5 fruit fly cellular contexts compared by ENCODE assay signal in genomic region chr2L:11044678-11045466, dm6.
TF ChIP-seq lines count a peak whose summit lies in the region.

No protein-coding gene starts in this region.

TF ChIP-seq in whole organism, adult, 20 proteins besides CTCF, POLR2A, EP300 and RAD21 (continued from another document):
- peak; percentile 29 for TF ChIP-seq Hr96 (GFP tag; optimal IDR thresholded peaks at IDR 0.05; lab: Kevin White, UChicago)
- TF ChIP-seq ovo (GFP tag; optimal IDR thresholded peaks at IDR 0.05; lab: Kevin White, UChicago) = peak; percentile 50
- TF ChIP-seq CG14711 (tag; optimal IDR thresholded peaks at IDR 0.05; lab: Kevin White, UChicago) = peak; percentile 22

TF ChIP-seq in whole organism, embryonic, 481 proteins besides CTCF, POLR2A, EP300 and RAD21 (continued from another document and continues in another):
- TF ChIP-seq prd (optimal IDR thresholded peaks at IDR 0.05; lab: Kevin White, UChicago) (no peak), prd (GFP tag; IDR thresholded peaks at IDR 0.05; lab: Robert Waterston, UW) (0 out of 3 replicates have a peak, but pooled peaks have one; percentile 30), lbe (GFP tag; optimal IDR thresholded peaks at IDR 0.05; lab: Kevin White, UChicago) (peak; percentile 53), Rfx (GFP tag; IDR thresholded peaks at IDR 0.05; lab: Robert Waterston, UW) (peak; percentile 39; the same call in 1 of the 2 replicates), btn (GFP tag; optimal IDR thresholded peaks at IDR 0.05; lab: Kevin White, UChicago) (no peak), CG13894 (tag; optimal IDR thresholded peaks at IDR 0.05; lab: Kevin White, UChicago) (no peak), CG4730 (GFP tag; IDR thresholded peaks at IDR 0.05; lab: Robert Waterston, UW) (no peak), onecut (GFP tag; IDR thresholded peaks at IDR 0.05; lab: Robert Waterston, UW) (peak; percentile 53), D19A (tag; optimal IDR thresholded peaks at IDR 0.05; lab: Kevin White, UChicago) (peak; percentile 71), Sry-δ (GFP tag; optimal IDR thresholded peaks at IDR 0.05; lab: Kevin White, UChicago) (no peak), sd (tag; optimal IDR thresholded peaks at IDR 0.05; lab: Kevin White, UChicago) (no peak), CG17612 (GFP tag; IDR thresholded peaks at IDR 0.05; lab: Robert Waterston, UW) (no peak), CG10267 (tag; optimal IDR thresholded peaks at IDR 0.05; lab: Kevin White, UChicago) (no peak), CG5953 (GFP tag; IDR thresholded peaks at IDR 0.05; lab: Robert Waterston, UW) (no peak), CG3281 (GFP tag; optimal IDR thresholded peaks at IDR 0.05; lab: Kevin White, UChicago) (peak; percentile 30), CG7963 (GFP tag; IDR thresholded peaks at IDR 0.05; lab: Robert Waterston, UW; ENCODE audit: partially characterized antibody) (no peak), ATbp (GFP tag; optimal IDR thresholded peaks at IDR 0.05; lab: Kevin White, UChicago) (peak; percentile 85), CG1792 (GFP tag; optimal IDR thresholded peaks at IDR 0.05; lab: Kevin White, UChicago) (no peak), cad (GFP tag; optimal IDR thresholded peaks at IDR 0.05; lab: Kevin White, UChicago) (no peak), CG15073 (GFP tag; optimal IDR thresholded peaks at IDR 0.05; lab: Kevin White, UChicago) (no peak), CG8388 (GFP tag; optimal IDR thresholded peaks at IDR 0.05; lab: Kevin White, UChicago) (no peak), Asciz (GFP tag; optimal IDR thresholded peaks at IDR 0.05; lab: Kevin White, UChicago) (peak; percentile 36), CG7357 (GFP tag; IDR thresholded peaks at IDR 0.05; lab: Robert Waterston, UW) (no peak), CG4820 (GFP tag; optimal IDR thresholded peaks at IDR 0.05; lab: Kevin White, UChicago) (no peak), CG17186 (GFP tag; optimal IDR thresholded peaks at IDR 0.05; lab: Kevin White, UChicago) (no peak), zen2 (GFP tag; IDR thresholded peaks at IDR 0.05; lab: Robert Waterston, UW; ENCODE audit: partially characterized antibody) (no peak), D (optimal IDR thresholded peaks at IDR 0.05; lab: Kevin White, UChicago) (no peak), D (GFP tag; optimal IDR thresholded peaks at IDR 0.05; lab: Kevin White, UChicago) (no peak), CG6854 (GFP tag; optimal IDR thresholded peaks at IDR 0.05; lab: Kevin White, UChicago) (peak; percentile 18), corto (GFP tag; optimal IDR thresholded peaks at IDR 0.05; lab: Kevin White, UChicago) (peak; percentile 71), tio (GFP tag; optimal IDR thresholded peaks at IDR 0.05; lab: Kevin White, UChicago) (peak; percentile 45), Oaz (GFP tag; IDR thresholded peaks at IDR 0.05; lab: Robert Waterston, UW) (no peak), tx (GFP tag; optimal IDR thresholded peaks at IDR 0.05; lab: Kevin White, UChicago) (no peak)

TF ChIP-seq in whole organism, prepupa, 60 proteins besides CTCF, POLR2A, EP300 and RAD21 (continued from another document and continues in another):
- TF ChIP-seq vri (GFP tag; optimal IDR thresholded peaks at IDR 0.05; lab: Kevin White, UChicago) (peak; percentile 66), OdsH (GFP tag; optimal IDR thresholded peaks at IDR 0.05; lab: Kevin White, UChicago) (peak; percentile 78), acj6 (GFP tag; optimal IDR thresholded peaks at IDR 0.05; lab: Kevin White, UChicago) (peak; percentile 79), CG6792 (GFP tag; optimal IDR thresholded peaks at IDR 0.05; lab: Kevin White, UChicago) (peak; percentile 76), cyc (GFP tag; optimal IDR thresholded peaks at IDR 0.05; lab: Kevin White, UChicago) (peak; percentile 64), Eip75B (GFP tag; optimal IDR thresholded peaks at IDR 0.05; lab: Kevin White, UChicago) (peak; percentile 32), fd85E (GFP tag; optimal IDR thresholded peaks at IDR 0.05; lab: Kevin White, UChicago) (peak; percentile 17), CG10669 (GFP tag; optimal IDR thresholded peaks at IDR 0.05; lab: Kevin White, UChicago) (peak; percentile 6), CG8119 (GFP tag; IDR thresholded peaks at IDR 0.05; lab: Robert Waterston, UW) (peak; percentile 83), salr (GFP tag; optimal IDR thresholded peaks at IDR 0.05; lab: Kevin White, UChicago) (peak in 1 of 2 experiments; percentile 37), achi (GFP tag; optimal IDR thresholded peaks at IDR 0.05; lab: Kevin White, UChicago) (peak; percentile 63), Met (GFP tag; optimal IDR thresholded peaks at IDR 0.05; lab: Kevin White, UChicago) (peak; percentile 82), Lpt (GFP tag; optimal IDR thresholded peaks at IDR 0.05; lab: Kevin White, UChicago) (peak; percentile 66), ss (GFP tag; optimal IDR thresholded peaks at IDR 0.05; lab: Kevin White, UChicago) (peak; percentile 44 to 61), CG15336 (GFP tag; IDR thresholded peaks at IDR 0.05; lab: Robert Waterston, UW) (peak; percentile 81), CG16779 (tag; optimal IDR thresholded peaks at IDR 0.05; lab: Kevin White, UChicago) (peak; percentile 66), CG3919 (GFP tag; optimal IDR thresholded peaks at IDR 0.05; lab: Kevin White, UChicago) (peak; percentile 31), fkh (GFP tag; optimal IDR thresholded peaks at IDR 0.05; lab: Kevin White, UChicago) (peak; percentile 98), CG6854 (GFP tag; optimal IDR thresholded peaks at IDR 0.05; lab: Kevin White, UChicago) (no peak), CG6163 (GFP tag; IDR thresholded peaks at IDR 0.05; lab: Robert Waterston, UW) (peak; percentile 79), Hr38 (GFP tag; optimal IDR thresholded peaks at IDR 0.05; lab: Kevin White, UChicago) (no peak), topi (GFP tag; optimal IDR thresholded peaks at IDR 0.05; lab: Kevin White, UChicago) (peak; percentile 67), Sox102F (GFP tag; optimal IDR thresholded peaks at IDR 0.05; lab: Kevin White, UChicago) (peak; percentile 82), spab (GFP tag; optimal IDR thresholded peaks at IDR 0.05; lab: Kevin White, UChicago) (peak; percentile 30), eg (GFP tag; IDR thresholded peaks at IDR 0.05; lab: Robert Waterston, UW) (peak; percentile 75; the same call in 2 of the 3 replicates), CG34406 (GFP tag; optimal IDR thresholded peaks at IDR 0.05; lab: Kevin White, UChicago) (peak; percentile 75), CG11902 (GFP tag; optimal IDR thresholded peaks at IDR 0.05; lab: Kevin White, UChicago) (peak; percentile 49), CG6276 (GFP tag; optimal IDR thresholded peaks at IDR 0.05; lab: Kevin White, UChicago) (peak; percentile 68), Sox15 (GFP tag; optimal IDR thresholded peaks at IDR 0.05; lab: Kevin White, UChicago) (peak; percentile 46), CG31627 (GFP tag; optimal IDR thresholded peaks at IDR 0.05; lab: Kevin White, UChicago) (peak; percentile 83), Blimp-1 (GFP tag; optimal IDR thresholded peaks at IDR 0.05; lab: Kevin White, UChicago) (no peak), CG9139 (GFP tag; optimal IDR thresholded peaks at IDR 0.05; lab: Kevin White, UChicago) (no peak), fd59A (GFP tag; optimal IDR thresholded peaks at IDR 0.05; lab: Kevin White, UChicago) (no peak)

TF ChIP-seq in whole organism, pupa, 21 proteins besides CTCF, POLR2A, EP300 and RAD21 (continued from another document):
- TF ChIP-seq CG34367 (tag; optimal IDR thresholded peaks at IDR 0.05; lab: Kevin White, UChicago) = peak; percentile 11

TF ChIP-seq in whole organism, wandering third instar larva, 38 proteins besides CTCF, POLR2A, EP300 and RAD21 (continued from another document):
- peak in 1 of 2 experiments; percentile 91 for TF ChIP-seq dl (GFP tag; optimal IDR thresholded peaks at IDR 0.05; lab: Kevin White, UChicago; ENCODE audit: insufficient read depth in 1 of 2, partially characterized antibody in 2 of 2)
- no peak for TF ChIP-seq CrebA (GFP tag; optimal IDR thresholded peaks at IDR 0.05; lab: Kevin White, UChicago; ENCODE audit: borderline replicate concordance)
- TF ChIP-seq jim (GFP tag; optimal IDR thresholded peaks at IDR 0.05; lab: Kevin White, UChicago) = no peak
- TF ChIP-seq sv (GFP tag; optimal IDR thresholded peaks at IDR 0.05; lab: Kevin White, UChicago) = no peak
- TF ChIP-seq foxo (GFP tag; optimal IDR thresholded peaks at IDR 0.05; lab: Kevin White, UChicago) = peak in 1 of 2 experiments; percentile 88
- TF ChIP-seq Rel (GFP tag; optimal IDR thresholded peaks at IDR 0.05; lab: Kevin White, UChicago) = peak; percentile 30
- peak; percentile 63 for TF ChIP-seq Rel (tag; optimal IDR thresholded peaks at IDR 0.05; lab: Kevin White, UChicago)
- TF ChIP-seq h (GFP tag; optimal IDR thresholded peaks at IDR 0.05; lab: Kevin White, UChicago) = peak; percentile 72
- no peak for TF ChIP-seq usp (GFP tag; optimal IDR thresholded peaks at IDR 0.05; lab: Kevin White, UChicago)
- TF ChIP-seq psq (GFP tag; optimal IDR thresholded peaks at IDR 0.05; lab: Kevin White, UChicago) = peak; percentile 79
- TF ChIP-seq Abd-B (GFP tag; optimal IDR thresholded peaks at IDR 0.05; lab: Kevin White, UChicago) = no peak
- TF ChIP-seq OdsH (GFP tag; optimal IDR thresholded peaks at IDR 0.05; lab: Kevin White, UChicago) = peak; percentile 87
- peak; percentile 58 for TF ChIP-seq CG9705 (GFP tag; optimal IDR thresholded peaks at IDR 0.05; lab: Kevin White, UChicago)
- TF ChIP-seq Dfd (GFP tag; optimal IDR thresholded peaks at IDR 0.05; lab: Kevin White, UChicago) = peak; percentile 1
- TF ChIP-seq HLH106 (tag; optimal IDR thresholded peaks at IDR 0.05; lab: Kevin White, UChicago) = peak; percentile 29
- TF ChIP-seq dsf (GFP tag; optimal IDR thresholded peaks at IDR 0.05; lab: Kevin White, UChicago; ENCODE audit: borderline replicate concordance) = no peak
- TF ChIP-seq ey (GFP tag; optimal IDR thresholded peaks at IDR 0.05; lab: Kevin White, UChicago) = peak; percentile 90
